Worm (Caenorhabditis elegans): ENCODE results near the gene era-1.

The era-1 gene

DNA sequence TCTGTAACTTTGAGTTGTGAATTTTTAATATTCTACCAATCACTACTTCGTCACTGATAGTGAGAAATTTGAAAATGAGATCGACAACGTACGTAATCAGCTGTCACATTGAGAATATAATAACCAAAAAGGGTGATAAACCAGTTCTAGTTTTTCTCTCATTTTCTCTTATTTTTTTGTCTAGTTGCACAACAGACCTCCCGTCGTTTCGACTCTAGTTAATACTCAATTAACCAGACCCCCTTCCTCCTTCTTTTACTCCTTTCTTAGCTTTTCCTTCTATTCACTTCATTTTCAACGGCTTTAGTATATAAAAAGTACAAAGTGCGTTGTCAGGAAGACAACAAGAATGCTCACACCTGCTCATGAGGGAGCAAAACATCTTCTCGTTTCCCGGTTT is 24.4 kb downstream of the era-1 start, which contains the start of gene ZC487.1:
TSS of gene ZC487.1 (plus strand) at position 301 of the 400 bp plus-strand sequence.
- no peak for TF ChIP-seq T20F7.1 (GFP tag; optimal IDR thresholded peaks at IDR 0.05)
- TF ChIP-seq nhr-237 (tag; optimal IDR thresholded peaks at IDR 0.05) = no peak
- no peak for TF ChIP-seq ztf-7 (tag; optimal IDR thresholded peaks at IDR 0.05)
- TF ChIP-seq F10B5.3 (tag; optimal IDR thresholded peaks at IDR 0.05) = no peak
- no peak for TF ChIP-seq ceh-82 (tag; optimal IDR thresholded peaks at IDR 0.05)
- no peak for TF ChIP-seq lin-29 (GFP tag; IDR thresholded peaks at IDR 0.05)
- TF ChIP-seq lin-13 (GFP tag; optimal IDR thresholded peaks at IDR 0.05) = no peak
- TF ChIP-seq daf-12 (tag; optimal IDR thresholded peaks at IDR 0.05) = no peak

DNA sequence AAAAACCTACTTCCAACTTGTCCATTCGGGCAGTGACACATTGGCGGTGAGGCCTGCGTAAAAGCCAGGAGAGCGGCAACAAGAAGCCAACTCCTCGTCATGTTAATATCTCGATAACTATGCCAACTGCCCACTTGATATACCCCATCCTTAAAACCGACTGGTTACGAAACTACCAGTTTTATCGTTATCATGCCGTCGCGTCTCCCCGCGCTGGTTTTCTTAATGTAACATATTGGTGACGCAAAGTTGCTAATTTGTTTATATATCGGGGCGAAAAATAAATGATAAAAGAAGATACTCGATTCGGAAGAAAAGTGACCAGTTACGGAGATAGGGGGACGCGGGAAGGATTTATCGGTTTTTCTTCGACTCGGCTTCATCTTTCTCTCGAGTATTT is 28.7 kb downstream of the era-1 start, which contains the start of gene grl-9:
TSS of gene grl-9 (minus strand) at position 101 of the 400 bp plus-strand sequence.
- TF ChIP-seq unc-39 (tag; optimal IDR thresholded peaks at IDR 0.05) (no peak), aha-1 (tag) (peak; percentile 14), F37D6.2 (tag; optimal IDR thresholded peaks at IDR 0.05) (no peak), ctbp-1 (GFP tag; IDR thresholded peaks at IDR 0.05) (no peak), nhr-76 (tag; optimal IDR thresholded peaks at IDR 0.05) (no peak), ceh-82 (tag; optimal IDR thresholded peaks at IDR 0.05) (no peak), hif-1 (tag; optimal IDR thresholded peaks at IDR 0.05) (no peak), unc-62 (GFP tag; optimal IDR thresholded peaks at IDR 0.05 in 1 of 2) (peak in 1 of 2 experiments; percentile 34), unc-62 (tag; optimal IDR thresholded peaks at IDR 0.05) (no peak), lin-15B (tag; optimal IDR thresholded peaks at IDR 0.05) (no peak)

DNA sequence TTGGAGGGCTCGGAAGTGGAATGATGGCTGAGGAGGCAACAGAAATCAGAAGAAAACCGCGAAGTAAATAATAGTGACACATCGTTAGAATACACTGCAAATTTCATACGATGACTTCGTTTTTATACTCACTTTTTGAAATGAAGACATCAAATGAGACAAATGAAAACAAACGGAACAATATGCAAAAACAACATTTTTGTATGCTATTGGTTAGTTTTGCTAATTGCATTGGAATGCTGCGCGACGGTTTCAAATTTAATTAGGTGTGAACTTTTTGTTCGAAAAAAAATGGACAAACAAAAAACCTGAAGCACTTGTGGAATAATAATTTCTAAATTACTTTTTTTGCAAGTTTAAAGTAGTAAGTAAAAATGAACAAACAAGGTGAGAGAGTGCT is 30.1 kb downstream of the era-1 start, which contains the start of gene grl-8:
TSS of gene grl-8 (minus strand) at position 101 of the 400 bp plus-strand sequence.
- TF ChIP-seq ztf-11 (tag; optimal IDR thresholded peaks at IDR 0.05) (no peak), daf-8 (GFP tag; IDR thresholded peaks at IDR 0.05) (no peak), dve-1 (tag; optimal IDR thresholded peaks at IDR 0.05; ENCODE audit: insufficient read depth) (no peak), rbr-2 (tag; optimal IDR thresholded peaks at IDR 0.05) (no peak), snpc-1.2 (GFP tag; IDR thresholded peaks at IDR 0.05) (no peak), Y48G9A.11 (GFP tag; IDR thresholded peaks at IDR 0.05) (no peak), daf-16 (GFP tag; optimal IDR thresholded peaks at IDR 0.05) (no peak), daf-16 (tag; optimal IDR thresholded peaks at IDR 0.05) (no peak), ces-1 (GFP tag; optimal IDR thresholded peaks at IDR 0.05) (no peak), mdl-1 (tag; optimal IDR thresholded peaks at IDR 0.05) (no peak), mdt-29 (GFP tag; IDR thresholded peaks at IDR 0.05) (no peak), dmd-9 (GFP tag; IDR thresholded peaks at IDR 0.05) (no peak)

DNA sequence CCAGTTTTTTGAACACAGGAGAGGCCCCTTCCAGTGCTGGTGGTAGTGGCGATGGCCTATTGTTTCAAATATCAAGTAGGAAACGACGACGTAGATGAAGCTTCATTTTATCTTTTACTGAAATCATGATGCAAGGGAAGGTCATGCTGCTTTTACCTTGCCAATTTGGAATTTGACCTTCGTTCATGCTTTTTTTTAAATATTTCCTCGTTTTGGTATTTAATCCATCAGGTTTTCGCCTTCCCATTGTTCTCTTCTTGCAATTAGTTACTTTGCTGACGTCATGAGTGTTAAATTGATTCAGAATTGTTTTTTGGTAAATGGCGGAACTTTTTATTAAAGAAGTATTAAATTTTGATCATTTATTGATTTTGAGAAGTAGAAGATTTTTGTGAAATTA is 33.3 kb downstream of the era-1 start:
- no peak for TF ChIP-seq gei-8 (GFP tag; optimal IDR thresholded peaks at IDR 0.05)
- TF ChIP-seq pha-4 (GFP tag; IDR thresholded peaks at IDR 0.05) = no peak
- no peak for TF ChIP-seq pha-4 (tag; optimal IDR thresholded peaks at IDR 0.05)
- no peak for TF ChIP-seq F49E8.2 (tag; optimal IDR thresholded peaks at IDR 0.05; ENCODE audit: borderline replicate concordance)
- TF ChIP-seq unc-62 (GFP tag; optimal IDR thresholded peaks at IDR 0.05 in 1 of 2) = peak in 1 of 2 experiments; percentile 41
- no peak for TF ChIP-seq unc-62 (tag; optimal IDR thresholded peaks at IDR 0.05)
- peak; percentile 0 for TF ChIP-seq nhr-25 (tag; optimal IDR thresholded peaks at IDR 0.05; ENCODE audit: borderline replicate concordance, insufficient read depth)

DNA sequence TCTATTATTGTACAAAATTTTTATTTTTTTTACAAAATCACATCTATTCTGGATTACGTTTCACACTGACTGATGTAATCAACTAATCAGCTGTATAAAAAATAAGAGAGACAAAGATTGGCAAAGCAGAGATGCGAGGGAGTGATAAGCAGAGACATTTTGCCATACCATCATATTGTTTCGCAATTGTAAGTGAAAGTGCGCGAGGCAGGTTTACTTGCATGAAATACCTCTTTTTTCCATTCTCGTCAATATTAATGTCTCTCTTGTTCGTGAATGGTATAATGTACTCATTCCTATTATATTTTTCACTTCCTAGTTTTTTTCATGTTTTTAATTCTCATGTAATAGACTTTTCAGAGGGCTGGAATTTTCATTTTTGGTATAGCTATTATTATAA is 34.0 kb downstream of the era-1 start:
- TF ChIP-seq nhr-28 (tag; optimal IDR thresholded peaks at IDR 0.05) = peak; percentile 18
- no peak for TF ChIP-seq Y5F2A.4 (GFP tag; optimal IDR thresholded peaks at IDR 0.05)
- peak; percentile 14 for TF ChIP-seq hlh-11 (tag; optimal IDR thresholded peaks at IDR 0.05)
- TF ChIP-seq lim-7 (GFP tag; IDR thresholded peaks at IDR 0.05) = no peak
- TF ChIP-seq Y75B8A.6 (GFP tag; IDR thresholded peaks at IDR 0.05) = no peak
- TF ChIP-seq cey-2 (tag; optimal IDR thresholded peaks at IDR 0.05; ENCODE audit: borderline replicate concordance, insufficient read depth) = peak; percentile 4
- TF ChIP-seq nhr-25 (tag; optimal IDR thresholded peaks at IDR 0.05; ENCODE audit: borderline replicate concordance, insufficient read depth) = peak; percentile 5
- peak in 1 of 2 experiments; percentile 71 for TF ChIP-seq unc-62 (GFP tag; optimal IDR thresholded peaks at IDR 0.05 in 1 of 2)
- no peak for TF ChIP-seq unc-62 (tag; optimal IDR thresholded peaks at IDR 0.05)
- TF ChIP-seq mep-1 (tag; optimal IDR thresholded peaks at IDR 0.05) = peak; percentile 22
- TF ChIP-seq lir-3 (tag; optimal IDR thresholded peaks at IDR 0.05) = no peak
- peak; percentile 34 for TF ChIP-seq nhr-48 (tag; optimal IDR thresholded peaks at IDR 0.05)
- TF ChIP-seq dmd-6 (GFP tag; IDR thresholded peaks at IDR 0.05) = 0 out of 2 replicates have a peak, but pooled peaks have one; percentile 10
